Fruit fly (Drosophila melanogaster): Measurements from ENCODE around the gene Ndc1.

Gene Ndc1

DNA sequence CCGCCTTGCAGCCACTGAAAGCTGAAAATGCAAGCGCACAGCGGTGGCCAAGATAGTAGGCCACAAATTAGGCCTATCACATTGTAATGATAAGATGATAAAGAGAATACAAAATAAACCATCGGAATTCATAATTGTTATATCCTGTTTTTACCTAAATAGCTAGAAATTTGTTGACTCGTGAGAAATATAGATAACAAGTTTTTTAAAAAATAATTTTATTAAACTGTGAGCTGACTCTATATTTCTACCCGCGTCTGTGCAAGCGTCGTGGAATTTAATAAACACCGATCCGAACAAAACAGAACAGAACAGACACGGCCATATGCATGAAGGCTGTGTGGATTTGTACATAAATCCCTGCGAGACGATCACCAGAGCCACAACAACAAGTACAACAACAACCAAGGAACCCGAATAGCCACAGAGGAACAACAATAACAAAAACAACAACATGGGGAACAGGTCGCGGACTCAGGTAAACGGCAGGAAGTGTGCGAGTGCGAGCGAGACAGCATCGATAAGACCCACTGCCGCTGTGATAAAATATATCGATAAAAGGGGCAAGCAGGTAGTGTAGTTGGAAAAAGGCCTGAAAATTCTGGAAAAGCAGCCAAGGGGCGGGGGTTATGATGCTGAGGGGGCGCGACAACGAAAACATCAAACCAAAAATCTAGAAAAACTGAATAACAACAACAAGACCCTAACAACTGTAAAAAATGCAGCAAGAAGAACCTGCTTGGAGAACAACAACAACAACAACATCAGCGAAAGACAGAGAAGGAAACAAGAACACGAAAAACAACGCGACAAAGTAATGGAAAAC lies 37.7 kb upstream of the Ndc1 start (continued):
- TF ChIP-seq CG11560 (tag; IDR thresholded peaks at IDR 0.05) = peak; percentile 52; the same call in 1 of the 3 replicates
- peak; percentile 89 for TF ChIP-seq CG4820 (GFP tag; optimal IDR thresholded peaks at IDR 0.05)
- TF ChIP-seq CG7839 (tag; optimal IDR thresholded peaks at IDR 0.05) = peak; percentile 91
- peak; percentile 79 for TF ChIP-seq esg (GFP tag; conservative IDR thresholded peaks at IDR 0.05)
- TF ChIP-seq az2 (GFP tag; optimal IDR thresholded peaks at IDR 0.05) = peak; percentile 90
- peak; percentile 55 for TF ChIP-seq wek (GFP tag; optimal IDR thresholded peaks at IDR 0.05)
- TF ChIP-seq sisA (GFP tag; IDR thresholded peaks at IDR 0.05) = peak; percentile 83
- no peak; the same call in 1 of the 2 replicates for TF ChIP-seq seq (GFP tag; IDR thresholded peaks at IDR 0.05)
- peak; percentile 74 for TF ChIP-seq CG4707 (GFP tag; optimal IDR thresholded peaks at IDR 0.05)
- peak; percentile 56; the same call in 1 of the 2 replicates for TF ChIP-seq CG6272 (GFP tag; IDR thresholded peaks at IDR 0.05)
- TF ChIP-seq Mad (GFP tag; optimal IDR thresholded peaks at IDR 0.05) = peak; percentile 76
- peak; percentile 41 for TF ChIP-seq CG10565 (GFP tag; optimal IDR thresholded peaks at IDR 0.05)
- no peak for TF ChIP-seq CkIIα-i1 (GFP tag; IDR thresholded peaks at IDR 0.05)
- no peak for TF ChIP-seq ato (GFP tag; IDR thresholded peaks at IDR 0.05; ENCODE audit: partially characterized antibody)
- peak; percentile 40; the same call in 1 of the 3 replicates for TF ChIP-seq z (GFP tag; IDR thresholded peaks at IDR 0.05)
- TF ChIP-seq CG10267 (tag; optimal IDR thresholded peaks at IDR 0.05) = peak; percentile 91
- peak; percentile 12; the same call in 1 of the 3 replicates for TF ChIP-seq CG2199 (GFP tag; IDR thresholded peaks at IDR 0.05)
- TF ChIP-seq CG3726 (GFP tag; IDR thresholded peaks at IDR 0.05) = 0 out of 3 replicates have a peak, but pooled peaks have one; percentile 57
- TF ChIP-seq Trl (optimal IDR thresholded peaks at IDR 0.05) = no peak
- TF ChIP-seq Trl (GFP tag; optimal IDR thresholded peaks at IDR 0.05) = peak; percentile 70
- TF ChIP-seq en (GFP tag; optimal IDR thresholded peaks at IDR 0.05) = peak; percentile 65
- TF ChIP-seq Atf-2 (GFP tag; optimal IDR thresholded peaks at IDR 0.05) = peak; percentile 78
- no peak for TF ChIP-seq CG7928 (GFP tag; optimal IDR thresholded peaks at IDR 0.05)
- TF ChIP-seq Doc2 (GFP tag; IDR thresholded peaks at IDR 0.05) = no peak
- no peak for TF ChIP-seq gsb (GFP tag; IDR thresholded peaks at IDR 0.05)
- TF ChIP-seq Drgx (GFP tag; IDR thresholded peaks at IDR 0.05) = peak; percentile 88
- TF ChIP-seq CG9215 (GFP tag; IDR thresholded peaks at IDR 0.05) = peak; percentile 50; the same call in 1 of the 2 replicates
- TF ChIP-seq tup (GFP tag; optimal IDR thresholded peaks at IDR 0.05) = peak; percentile 36
- TF ChIP-seq CG18599 (GFP tag; optimal IDR thresholded peaks at IDR 0.05) = peak; percentile 73
- peak; percentile 43 for TF ChIP-seq Dek (tag; optimal IDR thresholded peaks at IDR 0.05)
- peak; percentile 92 for TF ChIP-seq CG7271 (tag; optimal IDR thresholded peaks at IDR 0.05)
- peak; percentile 80 for TF ChIP-seq CG9437 (GFP tag; optimal IDR thresholded peaks at IDR 0.05)
- peak in 1 of 2 experiments; percentile 24 for TF ChIP-seq crp (GFP tag; optimal IDR thresholded peaks at IDR 0.05)
- no peak for TF ChIP-seq fru (optimal IDR thresholded peaks at IDR 0.05)
- no peak for TF ChIP-seq sc (optimal IDR thresholded peaks at IDR 0.05)
- TF ChIP-seq sc (GFP tag; optimal IDR thresholded peaks at IDR 0.05) = peak; percentile 85
- 0 out of 2 replicates have a peak, but pooled peaks have one; percentile 9 for TF ChIP-seq inv (GFP tag; IDR thresholded peaks at IDR 0.05; ENCODE audit: partially characterized antibody)
- TF ChIP-seq fd102C (GFP tag; optimal IDR thresholded peaks at IDR 0.05) = peak; percentile 75
- TF ChIP-seq trem (tag; optimal IDR thresholded peaks at IDR 0.05) = peak; percentile 94
- peak; percentile 68 for TF ChIP-seq Bdp1 (GFP tag; optimal IDR thresholded peaks at IDR 0.05)
- TF ChIP-seq CG5953 (GFP tag; IDR thresholded peaks at IDR 0.05) = no peak; the same call in 1 of the 2 replicates
- peak; percentile 42; the same call in 1 of the 2 replicates for TF ChIP-seq MBD-R2 (GFP tag; IDR thresholded peaks at IDR 0.05)
- peak; percentile 74 for TF ChIP-seq CG12104 (GFP tag; optimal IDR thresholded peaks at IDR 0.05)
- TF ChIP-seq sima (GFP tag; optimal IDR thresholded peaks at IDR 0.05) = peak; percentile 9
- TF ChIP-seq CG14667 (GFP tag; IDR thresholded peaks at IDR 0.05) = peak; percentile 57
- 0 out of 2 replicates have a peak, but pooled peaks have one; percentile 41 for TF ChIP-seq wdn (GFP tag; IDR thresholded peaks at IDR 0.05)
- no peak for TF ChIP-seq usp (GFP tag; optimal IDR thresholded peaks at IDR 0.05)
- peak; percentile 74 for TF ChIP-seq NC2β (GFP tag; optimal IDR thresholded peaks at IDR 0.05)
- TF ChIP-seq lmd (GFP tag; IDR thresholded peaks at IDR 0.05) = peak; percentile 81
- peak; percentile 93 for TF ChIP-seq ci (GFP tag; IDR thresholded peaks at IDR 0.05)
